Worm (Caenorhabditis elegans): ENCODE measurements around the gene gfm-1.
A peak's percentile ranks its signal among the peaks of the same experiment; 100 is the strongest.

The gfm-1 gene

DNA sequence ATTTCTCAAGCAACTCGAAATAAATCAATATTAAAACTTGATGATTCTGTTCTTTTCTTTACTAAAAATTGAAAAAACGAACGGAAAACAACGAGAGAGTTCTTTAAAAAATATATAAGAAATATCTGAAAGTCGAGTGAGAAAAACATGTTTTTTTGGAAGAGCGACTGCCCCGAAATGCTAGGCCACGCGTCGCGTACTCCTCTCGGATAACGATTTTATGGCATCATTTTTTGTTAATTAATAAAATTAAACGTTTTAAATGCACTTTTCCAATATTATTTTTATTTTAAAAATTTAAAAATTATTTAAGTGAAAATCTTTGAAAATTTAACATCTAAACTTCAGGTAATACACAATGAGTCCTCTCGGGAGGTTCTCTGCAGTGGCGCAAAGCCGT is at the start of gene gfm-1 (continued):
- TF ChIP-seq fkh-4 (tag; optimal IDR thresholded peaks at IDR 0.05; ENCODE audit: borderline replicate concordance) (peak; percentile 94), mef-2 (tag; optimal IDR thresholded peaks at IDR 0.05) (no peak), nhr-20 (tag; optimal IDR thresholded peaks at IDR 0.05) (peak; percentile 77), ceh-82 (tag; optimal IDR thresholded peaks at IDR 0.05) (peak; percentile 42 to 62 (median 43)), jun-1 (tag; optimal IDR thresholded peaks at IDR 0.05) (no peak), irx-1 (tag; optimal IDR thresholded peaks at IDR 0.05) (peak; percentile 94), elt-2 (tag; optimal IDR thresholded peaks at IDR 0.05) (peak; percentile 67), tbx-2 (tag; optimal IDR thresholded peaks at IDR 0.05) (peak; percentile 87), nhr-90 (tag; optimal IDR thresholded peaks at IDR 0.05; ENCODE audit: poor library complexity) (peak; percentile 92), C04F5.9 (tag; optimal IDR thresholded peaks at IDR 0.05) (peak; percentile 84), unc-98 (GFP tag; IDR thresholded peaks at IDR 0.05) (peak; percentile 79), nhr-47 (tag; optimal IDR thresholded peaks at IDR 0.05) (peak; percentile 91), elt-3 (tag; optimal IDR thresholded peaks at IDR 0.05) (peak in 1 of 6 experiments; percentile 50), F16B12.6 (tag; optimal IDR thresholded peaks at IDR 0.05) (peak; percentile 54), lin-14 (GFP tag; optimal IDR thresholded peaks at IDR 0.05) (no peak), rnt-1 (tag; optimal IDR thresholded peaks at IDR 0.05) (peak; percentile 98), egl-13 (tag; optimal IDR thresholded peaks at IDR 0.05) (peak; percentile 88), nhr-12 (tag; optimal IDR thresholded peaks at IDR 0.05) (no peak), ztf-11 (tag; optimal IDR thresholded peaks at IDR 0.05) (peak in 1 of 2 experiments; percentile 91), tlp-1 (tag; optimal IDR thresholded peaks at IDR 0.05) (no peak), C16A3.4 (tag; optimal IDR thresholded peaks at IDR 0.05) (peak; percentile 23), mep-1 (tag; optimal IDR thresholded peaks at IDR 0.05) (peak; percentile 67), xbp-1 (tag; optimal IDR thresholded peaks at IDR 0.05) (peak; percentile 82), sup-37 (GFP tag; optimal IDR thresholded peaks at IDR 0.05) (no peak), lin-15B (tag; optimal IDR thresholded peaks at IDR 0.05) (peak; percentile 72), fkh-8 (tag; optimal IDR thresholded peaks at IDR 0.05) (peak; percentile 70), ceh-88 (GFP tag; IDR thresholded peaks at IDR 0.05) (peak; percentile 53; the same call in 1 of the 2 replicates), C34B4.2 (tag; optimal IDR thresholded peaks at IDR 0.05) (no peak), dsc-1 (tag; optimal IDR thresholded peaks at IDR 0.05) (peak; percentile 89), hlh-17 (GFP tag; optimal IDR thresholded peaks at IDR 0.05; ENCODE audit: borderline replicate concordance) (no peak)

DNA sequence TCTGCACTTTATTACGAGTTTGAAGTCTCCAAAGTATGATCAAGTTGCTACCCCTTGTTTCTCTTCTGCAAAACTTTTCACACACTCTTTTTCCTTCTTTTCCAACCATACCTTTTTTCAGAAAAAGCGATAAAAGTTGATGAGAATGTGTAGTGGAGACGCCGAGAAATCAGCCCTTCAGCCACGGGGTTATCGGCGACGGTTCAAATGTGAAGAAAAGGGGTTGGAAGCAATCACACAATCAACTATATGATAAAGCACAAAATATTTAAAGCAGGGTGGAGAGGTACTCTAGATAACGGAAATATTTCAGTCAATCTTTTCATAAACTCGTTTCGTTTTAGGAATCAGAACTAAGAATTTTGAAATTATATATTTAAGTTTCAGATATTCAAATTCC is 44.2 kb upstream of the gfm-1 start, which contains the start of gene F42G4.5:
Gene F42G4.5, plus strand, starts transcription at position 379 of the 400 bp plus-strand sequence.
- TF ChIP-seq nhr-28 (tag; optimal IDR thresholded peaks at IDR 0.05) = no peak
- peak; percentile 79 for TF ChIP-seq pqm-1 (tag; optimal IDR thresholded peaks at IDR 0.05)
- TF ChIP-seq lin-35 (GFP tag; optimal IDR thresholded peaks at IDR 0.05) = peak in 1 of 2 experiments; percentile 33
- no peak for TF ChIP-seq hpl-2 (GFP tag; optimal IDR thresholded peaks at IDR 0.05)
- TF ChIP-seq pax-3 (tag; optimal IDR thresholded peaks at IDR 0.05) = no peak
- no peak for TF ChIP-seq aly-2 (tag; optimal IDR thresholded peaks at IDR 0.05)
- peak; percentile 69 for TF ChIP-seq elt-2 (tag; optimal IDR thresholded peaks at IDR 0.05)
- no peak for TF ChIP-seq sup-37 (GFP tag; optimal IDR thresholded peaks at IDR 0.05)
- TF ChIP-seq hlh-4 (tag; optimal IDR thresholded peaks at IDR 0.05) = no peak
- TF ChIP-seq nhr-19 (GFP tag; conservative IDR thresholded peaks at IDR 0.05) = no peak
- no peak for TF ChIP-seq nhr-85 (tag)
- TF ChIP-seq nhr-11 (tag; optimal IDR thresholded peaks at IDR 0.05) = no peak

DNA sequence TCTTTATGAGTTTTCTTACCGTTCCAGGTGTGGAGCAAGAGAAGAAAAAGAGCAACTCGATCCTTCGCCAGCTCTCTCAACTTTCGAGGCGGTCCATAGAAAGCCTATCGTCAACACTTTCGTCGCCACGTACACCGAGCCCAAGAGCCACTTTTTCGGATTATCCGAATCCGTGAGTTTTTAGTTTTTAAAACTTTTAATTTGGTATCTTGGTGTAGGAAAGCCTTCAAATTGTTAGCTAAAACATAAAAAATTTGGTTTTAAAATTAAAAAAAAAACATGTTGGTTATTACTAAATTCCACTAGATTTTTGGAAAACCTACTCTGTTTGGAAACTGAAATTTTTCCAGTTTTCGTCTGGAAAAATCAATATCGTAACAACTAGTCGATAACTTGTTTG is 43.5 kb upstream of the gfm-1 start:
- TF ChIP-seq zag-1 (tag; optimal IDR thresholded peaks at IDR 0.05) (no peak), unc-130 (tag; optimal IDR thresholded peaks at IDR 0.05) (no peak), egl-27 (tag; optimal IDR thresholded peaks at IDR 0.05) (no peak), mep-1 (tag; optimal IDR thresholded peaks at IDR 0.05) (no peak), lin-14 (GFP tag; optimal IDR thresholded peaks at IDR 0.05) (no peak), nhr-47 (tag; optimal IDR thresholded peaks at IDR 0.05) (no peak), ces-1 (GFP tag; optimal IDR thresholded peaks at IDR 0.05) (no peak), efl-1 (optimal IDR thresholded peaks at IDR 0.05) (no peak), efl-1 (GFP tag; optimal IDR thresholded peaks at IDR 0.05 in 1 of 2) (peak in 1 of 2 experiments; percentile 77)
